Worm (Caenorhabditis elegans) whole organism, L1 larva: ENCODE data around the gene tofu-7.

ENCODE experiments used
- C16A3.4 ChIP-seq: fragments of 150-350 bp; optimal IDR thresholded peaks from 2 replicates; lab custom pipeline; 2014; ENCODE audit warnings: missing biosample characterization, missing genetic modification characterization
- Y116A8C.19 ChIP-seq: sonication (generic microtip); optimal IDR thresholded peaks from 2 replicates; lab custom pipeline; 2016; ENCODE audit warnings: missing compliant biosample characterization, missing genetic modification characterization, borderline replicate concordance
- aly-2 ChIP-seq: fragments of 150-350 bp; optimal IDR thresholded peaks from 2 replicates; lab custom pipeline; 2014; ENCODE audit warnings: missing biosample characterization, missing genetic modification characterization
- blmp-1 ChIP-seq: fragments of 150-350 bp; optimal IDR thresholded peaks from 2 replicates; lab custom pipeline; 2014; ENCODE audit warnings: missing biosample characterization, missing genetic modification characterization
- ceh-63 ChIP-seq: fragments of 200-800 bp; sonication (Bioruptor generic); optimal IDR thresholded peaks from 2 replicates; lab custom pipeline; 2018; ENCODE audit warnings: mild to moderate bottlenecking, missing genetic modification characterization, missing compliant biosample characterization
- ceh-82 ChIP-seq, 3 experiments: fragments of 150-350 bp in 1 of 3; sonication (generic microtip) in 2 of 3; optimal IDR thresholded peaks; 2 replicates each; lab custom pipeline; 2014 to 2017; ENCODE audit warnings: missing biosample characterization in 3 of 3, missing genetic modification characterization in 3 of 3
- ces-1 ChIP-seq: fragments of 150-350 bp; optimal IDR thresholded peaks from 2 replicates; lab custom pipeline; 2014; ENCODE audit warnings: missing biosample characterization, missing genetic modification reagents, missing genetic modification characterization
- dpl-1 ChIP-seq, 3 experiments: fragments of 150-350 bp in 2 of 3; sonication (generic microtip) in 1 of 3; optimal IDR thresholded peaks; 2 replicates each; lab custom pipeline; 2014 to 2017; ENCODE audit warnings: missing biosample characterization in 3 of 3, missing genetic modification characterization in 3 of 3, missing genetic modification reagents in 3 of 3
- efl-1 ChIP-seq, 4 experiments: fragments of 150-350 bp; optimal IDR thresholded peaks in 3 of 4; peaks in 1 of 4; 1 replicate in 1 of 4; 2 replicates in 3 of 4; lab custom pipeline; 2014; ENCODE audit warnings: missing biosample characterization in 2 of 4, missing genetic modification characterization in 2 of 4, missing genetic modification reagents in 2 of 4
- efl-3 ChIP-seq: fragments of 200-800 bp; sonication (Bioruptor generic); optimal IDR thresholded peaks from 2 replicates; lab custom pipeline; 2018; ENCODE audit warnings: mild to moderate bottlenecking, missing genetic modification characterization, missing compliant biosample characterization
- egl-13 ChIP-seq: sonication (generic microtip); optimal IDR thresholded peaks from 2 replicates; lab custom pipeline; 2016; ENCODE audit warnings: missing genotype, missing genetic modification reagents, missing genetic modification characterization, missing compliant biosample characterization
- ets-5 ChIP-seq: fragments of 200-800 bp; sonication (Bioruptor generic); IDR thresholded peaks from 2 replicates; pipeline ENCODE4 v1.3.6; 2022; ENCODE audit warnings: missing genetic modification characterization, missing compliant biosample characterization
- fkh-4 ChIP-seq: sonication (generic microtip); optimal IDR thresholded peaks from 2 replicates; lab custom pipeline; 2016; ENCODE audit warnings: missing compliant biosample characterization, missing genetic modification characterization, borderline replicate concordance
- fos-1 ChIP-seq: fragments of 150-350 bp; optimal IDR thresholded peaks from 2 replicates; lab custom pipeline; 2014; ENCODE audit warnings: missing biosample characterization, missing genetic modification characterization
- irx-1 ChIP-seq: sonication (generic microtip); optimal IDR thresholded peaks from 2 replicates; lab custom pipeline; 2016; ENCODE audit warnings: missing genetic modification characterization, missing compliant biosample characterization
- lin-13 ChIP-seq: fragments of 150-350 bp; optimal IDR thresholded peaks from 2 replicates; lab custom pipeline; 2014; ENCODE audit warnings: missing biosample characterization, missing genetic modification reagents, missing genetic modification characterization
- lin-15B ChIP-seq: fragments of 150-350 bp; sonication (generic microtip); optimal IDR thresholded peaks from 3 replicates; lab custom pipeline; 2014; ENCODE audit warnings: missing biosample characterization, missing genetic modification characterization
- lin-35 ChIP-seq, 2 experiments: fragments of 150-350 bp; optimal IDR thresholded peaks; 2 replicates each; lab custom pipeline; 2014; ENCODE audit warnings: missing biosample characterization in 2 of 2, missing genetic modification characterization in 2 of 2, missing genetic modification reagents in 2 of 2
- lsy-2 ChIP-seq, 2 experiments: fragments of 150-350 bp; optimal IDR thresholded peaks; 2 replicates each; lab custom pipeline; 2014; ENCODE audit warnings: missing biosample characterization in 2 of 2, missing genetic modification characterization in 2 of 2
- mdl-1 ChIP-seq, 2 experiments: fragments of 150-350 bp; optimal IDR thresholded peaks; 2 replicates each; lab custom pipeline; 2014 to 2017; ENCODE audit warnings: missing biosample characterization in 2 of 2, missing genetic modification characterization in 2 of 2, inconsistent platforms in 1 of 2
- mef-2 ChIP-seq: fragments of 150-350 bp; optimal IDR thresholded peaks from 2 replicates; lab custom pipeline; 2014; ENCODE audit warnings: missing biosample characterization, missing genetic modification characterization
- nhr-11 ChIP-seq: fragments of 150-350 bp; optimal IDR thresholded peaks from 2 replicates; lab custom pipeline; 2014; ENCODE audit warnings: missing biosample characterization, missing genetic modification characterization
- nhr-12 ChIP-seq: sonication (generic microtip); optimal IDR thresholded peaks from 2 replicates; lab custom pipeline; 2017; ENCODE audit warnings: missing biosample characterization, missing genetic modification characterization
- nhr-19 ChIP-seq: fragments of 200-800 bp; sonication (Bioruptor generic); conservative IDR thresholded peaks from 2 replicates; pipeline ENCODE4 v1.3.6; 2022; ENCODE audit warnings: missing genetic modification characterization, missing compliant biosample characterization
- nhr-20 ChIP-seq: sonication (generic microtip); optimal IDR thresholded peaks from 2 replicates; lab custom pipeline; 2016; ENCODE audit warnings: mild to moderate bottlenecking, missing genetic modification characterization, missing compliant biosample characterization
- nhr-28 ChIP-seq: fragments of 150-350 bp; optimal IDR thresholded peaks from 2 replicates; lab custom pipeline; 2014; ENCODE audit warnings: missing biosample characterization, missing genetic modification characterization
- nhr-47 ChIP-seq: sonication (generic microtip); optimal IDR thresholded peaks from 2 replicates; lab custom pipeline; 2016; ENCODE audit warnings: mild to moderate bottlenecking, missing genetic modification characterization, moderate library complexity, missing compliant biosample characterization
- nhr-71 ChIP-seq: sonication (generic microtip); optimal IDR thresholded peaks from 2 replicates; lab custom pipeline; 2016; ENCODE audit warnings: mild to moderate bottlenecking, missing genetic modification characterization, moderate library complexity, missing compliant biosample characterization
- nhr-76 ChIP-seq: sonication (generic microtip); optimal IDR thresholded peaks from 2 replicates; lab custom pipeline; 2017; ENCODE audit warnings: missing biosample characterization, missing genetic modification characterization
- nhr-85 ChIP-seq: sonication (generic microtip); peaks from one replicate; lab custom pipeline; 2016; ENCODE audit warnings: missing genetic modification characterization, inconsistent platforms, missing compliant biosample characterization
- nhr-90 ChIP-seq: sonication (generic microtip); optimal IDR thresholded peaks from 2 replicates; lab custom pipeline; 2016; ENCODE audit warnings: mild to moderate bottlenecking, missing genetic modification characterization, missing compliant biosample characterization; ENCODE audit not compliant: poor library complexity
- pax-3 ChIP-seq: fragments of 200-800 bp; sonication (Bioruptor generic); optimal IDR thresholded peaks from 2 replicates; lab custom pipeline; 2018; ENCODE audit warnings: mild to moderate bottlenecking, missing genetic modification characterization, moderate library complexity, missing compliant biosample characterization
- rnt-1 ChIP-seq: sonication (generic microtip); optimal IDR thresholded peaks from 2 replicates; lab custom pipeline; 2016; ENCODE audit warnings: mild to moderate bottlenecking, missing genetic modification characterization, moderate library complexity, missing compliant biosample characterization
- skn-1 ChIP-seq: fragments of 150-350 bp; optimal IDR thresholded peaks from 2 replicates; lab custom pipeline; 2014; ENCODE audit warnings: missing biosample characterization, missing genetic modification characterization
- snpc-4 ChIP-seq: fragments of 150-350 bp; optimal IDR thresholded peaks from 2 replicates; lab custom pipeline; 2014; ENCODE audit warnings: missing biosample characterization, missing genetic modification characterization
- snu-23 ChIP-seq: sonication (generic microtip); optimal IDR thresholded peaks from 2 replicates; lab custom pipeline; 2016; ENCODE audit warnings: missing genetic modification characterization, missing compliant biosample characterization
- sox-4 ChIP-seq: sonication (generic microtip); optimal IDR thresholded peaks from 2 replicates; lab custom pipeline; 2016; ENCODE audit warnings: missing genetic modification characterization, missing compliant biosample characterization
- swsn-7 ChIP-seq: sonication (generic microtip); optimal IDR thresholded peaks from 2 replicates; lab custom pipeline; 2016; ENCODE audit warnings: missing genetic modification characterization, missing compliant biosample characterization
- tbx-2 ChIP-seq: sonication (generic microtip); optimal IDR thresholded peaks from 2 replicates; lab custom pipeline; 2016; ENCODE audit warnings: missing genetic modification characterization, missing compliant biosample characterization
- unc-130 ChIP-seq: fragments of 150-350 bp; optimal IDR thresholded peaks from 2 replicates; lab custom pipeline; 2017; ENCODE audit warnings: missing biosample characterization, missing genetic modification characterization, inconsistent platforms
- unc-30 ChIP-seq: sonication (generic microtip); optimal IDR thresholded peaks from 2 replicates; lab custom pipeline; 2017; ENCODE audit warnings: missing biosample characterization, missing genetic modification characterization
- unc-86 ChIP-seq: sonication (generic microtip); optimal IDR thresholded peaks from 2 replicates; lab custom pipeline; 2016; ENCODE audit warnings: missing genetic modification characterization, missing compliant biosample characterization
- vab-15 ChIP-seq: sonication (generic microtip); optimal IDR thresholded peaks from 2 replicates; lab custom pipeline; 2017; ENCODE audit warnings: missing genotype, mild to moderate bottlenecking, missing genetic modification characterization, missing compliant biosample characterization
- xbp-1 ChIP-seq: sonication (generic microtip); optimal IDR thresholded peaks from 2 replicates; lab custom pipeline; 2016; ENCODE audit warnings: missing genetic modification characterization, missing compliant biosample characterization

The tofu-7 gene

ce11 chrIII:7078737-7079136, 6.1 kb downstream of the tofu-7 start, which contains the start of gene ZK418.6:
Gene ZK418.6 (minus strand): TSS chrIII:7078837.
- TF ChIP-seq efl-1 (optimal IDR thresholded peaks at IDR 0.05; lab: Kevin White, UChicago), result no peak
- TF ChIP-seq efl-1 (GFP tag; optimal IDR thresholded peaks at IDR 0.05 in 1 of 2; lab: Kevin White, UChicago), result no peak
- TF ChIP-seq aly-2, result no peak
- no peak for TF ChIP-seq unc-86 (tag; lab: Kevin White, UChicago)
- no peak for TF ChIP-seq pax-3 (tag; lab: Kevin White, UChicago)
- no peak for TF ChIP-seq egl-13 (tag; lab: Kevin White, UChicago)
- no peak for TF ChIP-seq nhr-76 (tag; lab: Kevin White, UChicago)
- TF ChIP-seq snpc-4 (tag; lab: Kevin White, UChicago), result no peak
- TF ChIP-seq, all 84 proteins: peak for 0

- TF ChIP-seq ceh-63 (GFP tag; lab: Kevin White, UChicago) (no peak), unc-130 (no peak), nhr-12 (tag; lab: Kevin White, UChicago) (no peak), mef-2 (tag; lab: Kevin White, UChicago) (no peak), fkh-4 (tag; lab: Kevin White, UChicago) (no peak), nhr-11 (tag; lab: Kevin White, UChicago) (no peak), unc-30 (tag; lab: Kevin White, UChicago) (no peak), lsy-2 (tag; optimal IDR thresholded peaks at IDR 0.05; lab: Kevin White, UChicago) (no peak), nhr-20 (tag; lab: Kevin White, UChicago) (no peak), ces-1 (no peak), swsn-7 (no peak), mdl-1 (tag; optimal IDR thresholded peaks at IDR 0.05; lab: Kevin White, UChicago) (no peak), ceh-82 (tag; optimal IDR thresholded peaks at IDR 0.05; lab: Kevin White, UChicago) (no peak), aly-2 (no peak), fos-1 (no peak), efl-3 (GFP tag; lab: Kevin White, UChicago) (no peak), unc-86 (tag; lab: Kevin White, UChicago) (no peak), xbp-1 (tag; lab: Kevin White, UChicago) (no peak), nhr-28 (tag; lab: Kevin White, UChicago) (no peak), C16A3.4 (tag; lab: Kevin White, UChicago) (no peak)
Measured at ce11 chrIII:7076386-7076785, 8.4 kb downstream of the tofu-7 start, which contains the start of gene ZK418.13. Gene ZK418.13 (minus strand): TSS chrIII:7076486.

ce11 chrIII:7073801-7074386, 10.9 kb downstream of the tofu-7 start, which contains the start of gene ZK418.5:
Gene ZK418.5 (minus strand): TSS chrIII:7073851.
- no peak for TF ChIP-seq egl-13 (tag; lab: Kevin White, UChicago)
- peak; percentile 20 for TF ChIP-seq aly-2
- TF ChIP-seq lin-13 (GFP tag; lab: Kevin White, UChicago), result peak; percentile 6
- TF ChIP-seq Y116A8C.19 (tag; lab: Kevin White, UChicago), result no peak
- TF ChIP-seq nhr-12 (tag; lab: Kevin White, UChicago), result no peak
- peak; percentile 45 for TF ChIP-seq xbp-1 (tag; lab: Kevin White, UChicago)
- no peak for TF ChIP-seq efl-3 (GFP tag; lab: Kevin White, UChicago)
- TF ChIP-seq nhr-85 (tag; lab: Kevin White, UChicago), result peak; percentile 58
- peak; percentile 54 for TF ChIP-seq snu-23
- TF ChIP-seq unc-86 (tag; lab: Kevin White, UChicago), result peak; percentile 36
- TF ChIP-seq fos-1, result peak; percentile 30
- peak; percentile 70 for TF ChIP-seq nhr-71 (tag; lab: Kevin White, UChicago)
- TF ChIP-seq ets-5, result no peak
- TF ChIP-seq nhr-19, result peak; percentile 55
- TF ChIP-seq lsy-2 (tag; optimal IDR thresholded peaks at IDR 0.05; lab: Kevin White, UChicago), result peak; percentile 73 to 82
- peak; percentile 75 for TF ChIP-seq nhr-47 (tag; lab: Kevin White, UChicago)
- peak; percentile 37 for TF ChIP-seq tbx-2
- TF ChIP-seq skn-1 (tag; lab: Kevin White, UChicago), result peak; percentile 78
- peak; percentile 45 for TF ChIP-seq nhr-90 (tag; lab: Kevin White, UChicago)
- TF ChIP-seq blmp-1 (tag; lab: Kevin White, UChicago), result peak; percentile 6
- TF ChIP-seq nhr-76 (tag; lab: Kevin White, UChicago), result no peak
- peak; percentile 79 for TF ChIP-seq C16A3.4 (tag; lab: Kevin White, UChicago)
- TF ChIP-seq nhr-20 (tag; lab: Kevin White, UChicago), result peak; percentile 48
- peak in 1 of 2 experiments; percentile 11 for TF ChIP-seq mdl-1 (tag; optimal IDR thresholded peaks at IDR 0.05; lab: Kevin White, UChicago)
- no peak for TF ChIP-seq irx-1 (tag; lab: Kevin White, UChicago)
- peak; percentile 29 to 68 (median 42) for TF ChIP-seq ceh-82 (tag; optimal IDR thresholded peaks at IDR 0.05; lab: Kevin White, UChicago)
- TF ChIP-seq dpl-1 (GFP tag; optimal IDR thresholded peaks at IDR 0.05; lab: Kevin White, UChicago), result peak; percentile 92 to 97 (median 96)
- TF ChIP-seq snpc-4 (tag; lab: Kevin White, UChicago), result peak; percentile 25
- peak; percentile 97 to 99 for TF ChIP-seq lin-35 (GFP tag; optimal IDR thresholded peaks at IDR 0.05; lab: Kevin White, UChicago)
- TF ChIP-seq efl-1 (optimal IDR thresholded peaks at IDR 0.05; lab: Kevin White, UChicago), result peak; percentile 97 to 99
- TF ChIP-seq efl-1 (GFP tag; optimal IDR thresholded peaks at IDR 0.05 in 1 of 2; lab: Kevin White, UChicago), result peak; percentile 97 to 100
- TF ChIP-seq vab-15 (tag; lab: Kevin White, UChicago), result no peak
- TF ChIP-seq swsn-7, result peak; percentile 57
- TF ChIP-seq rnt-1, result peak; percentile 78
- peak; percentile 27 for TF ChIP-seq lin-15B
- TF ChIP-seq sox-4, result no peak
